Worm (Caenorhabditis elegans): ENCODE data around the gene C34F11.8.

The C34F11.8 gene

ce11 chrII:5166738-5167137 is 44.0 kb downstream of the C34F11.8 start, which contains the start of gene srb-3 (continued):
- no peak for TF ChIP-seq ekl-4 (GFP tag; IDR thresholded peaks at IDR 0.05)
- TF ChIP-seq B0261.1 (tag; optimal IDR thresholded peaks at IDR 0.05) = no peak
- TF ChIP-seq fkh-3 (tag; optimal IDR thresholded peaks at IDR 0.05) = no peak
- TF ChIP-seq lin-54 (GFP tag; optimal IDR thresholded peaks at IDR 0.05) = no peak

ce11 chrII:5163283-5163682 is 47.5 kb downstream of the C34F11.8 start, which contains the start of gene srb-5:
srb-5 (minus strand) TSS chrII:5163383.
- TF ChIP-seq nfya-2 (GFP tag; IDR thresholded peaks at IDR 0.05) (no peak), F33H1.4 (GFP tag; IDR thresholded peaks at IDR 0.05) (no peak), attf-5 (GFP tag; optimal IDR thresholded peaks at IDR 0.05) (no peak), F22D6.2 (tag; optimal IDR thresholded peaks at IDR 0.05) (no peak), mxl-1 (tag; optimal IDR thresholded peaks at IDR 0.05) (no peak), akir-1 (GFP tag; optimal IDR thresholded peaks at IDR 0.05) (no peak), aptf-3 (GFP tag; IDR thresholded peaks at IDR 0.05) (no peak), nfyb-1 (GFP tag; IDR thresholded peaks at IDR 0.05) (no peak), egl-18 (GFP tag; IDR thresholded peaks at IDR 0.05) (no peak), hlh-12 (tag; optimal IDR thresholded peaks at IDR 0.05) (no peak)

DNA sequence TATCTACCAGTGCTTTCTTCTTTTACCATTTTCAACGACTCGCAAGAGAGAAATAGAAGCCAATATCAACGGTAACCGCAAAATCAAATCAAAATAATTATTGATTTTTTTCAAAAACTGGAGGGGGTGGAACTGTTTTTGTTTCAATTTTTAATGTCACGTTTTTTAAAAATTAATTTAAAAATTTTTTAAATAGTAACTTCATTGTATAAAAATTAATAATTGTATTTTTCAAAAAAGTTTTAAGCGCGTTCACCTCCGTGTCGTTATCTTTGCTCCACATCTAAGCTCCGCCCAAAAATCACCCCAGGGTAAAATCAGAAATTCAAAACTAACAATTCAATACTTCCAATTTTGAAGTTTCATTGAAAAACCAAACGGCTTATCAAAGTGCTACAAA is 49.7 kb downstream of the C34F11.8 start, which contains the start of gene C27D6.11:
Gene C27D6.11, minus strand, starts transcription at position 101 of the 400 bp plus-strand sequence.
- TF ChIP-seq lsl-1 (GFP tag; optimal IDR thresholded peaks at IDR 0.05) = no peak
